Fruit fly (Drosophila melanogaster) whole organism, wandering third instar larva: Measurements from ENCODE around the gene NT1.

Experiments
- Dfd ChIP-seq: fragments of >200 bp; optimal IDR thresholded peaks from 2 replicates; lab custom pipeline; 2017; ENCODE audit warnings: missing biosample characterization, missing genetic modification characterization
- Myc ChIP-seq: fragments of >200 bp; optimal IDR thresholded peaks from 2 replicates; lab custom pipeline; 2017
- N ChIP-seq: fragments of >200 bp; optimal IDR thresholded peaks from 2 replicates; lab custom pipeline; 2018; ENCODE audit warnings: missing biosample characterization, missing external identifiers, missing genetic modification characterization
- OdsH ChIP-seq: fragments of 200-800 bp; sonication (Bioruptor generic); optimal IDR thresholded peaks from 2 replicates; lab custom pipeline; 2016; ENCODE audit warnings: missing biosample characterization, mild to moderate bottlenecking, missing genetic modification characterization
- Rel ChIP-seq, 2 experiments: fragments of 200-800 bp; sonication (Bioruptor generic) in 1 of 2; optimal IDR thresholded peaks; 2 replicates in 1 of 2; 3 replicates in 1 of 2; lab custom pipeline; 2016 to 2019; ENCODE audit warnings: mild to moderate bottlenecking in 2 of 2, missing biosample characterization in 2 of 2, missing genetic modification characterization in 2 of 2, moderate library complexity in 1 of 2
- br ChIP-seq: fragments of 200-800 bp; sonication (Bioruptor generic); optimal IDR thresholded peaks from 2 replicates; lab custom pipeline; 2016; ENCODE audit warnings: missing biosample characterization, missing genetic modification characterization
- brk ChIP-seq: fragments of 200-800 bp; sonication (Bioruptor generic); optimal IDR thresholded peaks from 2 replicates; lab custom pipeline; 2016; ENCODE audit warnings: missing biosample characterization, mild to moderate bottlenecking, missing genetic modification characterization
- dl ChIP-seq, 2 experiments: fragments of 175-275, 200-275 bp in 1 of 2; fragments of 200-275 bp in 1 of 2; sonication (Bioruptor generic); optimal IDR thresholded peaks; lab custom pipeline; 2018; ENCODE audit warnings: mild to moderate bottlenecking in 2 of 2, missing biosample characterization in 2 of 2, missing genetic modification characterization in 2 of 2, moderate library complexity in 2 of 2; ENCODE audit not compliant: partially characterized antibody in 2 of 2, insufficient read depth in 1 of 2
- lola ChIP-seq: fragments of >200 bp; optimal IDR thresholded peaks from 2 replicates; lab custom pipeline; 2017; ENCODE audit warnings: missing biosample characterization, missing genetic modification characterization
- psq ChIP-seq: fragments of 200-800 bp; sonication (Bioruptor generic); optimal IDR thresholded peaks from 3 replicates; lab custom pipeline; 2017; ENCODE audit warnings: missing biosample characterization, mild to moderate bottlenecking, missing genetic modification characterization, moderate library complexity
- usp ChIP-seq: fragments of >200 bp; optimal IDR thresholded peaks from 2 replicates; lab custom pipeline; 2017; ENCODE audit warnings: missing biosample characterization, missing genetic modification characterization

dm6 chr3L:4472768-4473167, 35.5 kb downstream of the NT1 start, which contains the start of gene CG11349:
- TF ChIP-seq psq (GFP tag; lab: Kevin White, UChicago) (no peak), dl (GFP tag; optimal IDR thresholded peaks at IDR 0.05; lab: Kevin White, UChicago; ENCODE audit: insufficient read depth in 1 of 2, partially characterized antibody in 2 of 2) (no peak), Rel (GFP tag; optimal IDR thresholded peaks at IDR 0.05; lab: Kevin White, UChicago) (no peak), Rel (tag; optimal IDR thresholded peaks at IDR 0.05; lab: Kevin White, UChicago) (no peak), lola (GFP tag; lab: Kevin White, UChicago) (no peak), Dfd (no peak), brk (no peak), OdsH (GFP tag; lab: Kevin White, UChicago) (no peak), N (no peak), Myc (lab: Kevin White, UChicago) (no peak), usp (GFP tag; lab: Kevin White, UChicago) (no peak), br (GFP tag; lab: Kevin White, UChicago) (no peak)
